Fruit fly (Drosophila melanogaster) whole organism, prepupa: Measurements from ENCODE around the gene Ir100a.
A peak's percentile ranks its signal among the peaks of the same experiment; 100 is the strongest.

Source experiments
- CG10631 ChIP-seq: fragments of 200-800 bp; sonication (Bioruptor generic); optimal IDR thresholded peaks from 2 replicates; lab custom pipeline; 2016; ENCODE audit warnings: missing biosample characterization, missing genetic modification characterization
- CG10669 ChIP-seq: fragments of 200-800 bp; sonication (Bioruptor generic); optimal IDR thresholded peaks from 3 replicates; lab custom pipeline; 2018; ENCODE audit warnings: missing biosample characterization, mild to moderate bottlenecking, missing genetic modification characterization, moderate library complexity
- CG11762 ChIP-seq: fragments of 200-800 bp; sonication (Bioruptor generic); optimal IDR thresholded peaks from 3 replicates; lab custom pipeline; 2016; ENCODE audit warnings: missing biosample characterization, missing genetic modification characterization; ENCODE audit not compliant: insufficient read depth
- CG15336 ChIP-seq: fragments of 200-800 bp; sonication (Bioruptor generic); IDR thresholded peaks from 2 replicates; pipeline ENCODE4 v1.3.6; 2022; ENCODE audit warnings: missing biosample characterization, missing genetic modification characterization
- CG1621 ChIP-seq: fragments of 200-800 bp; sonication (Bioruptor generic); optimal IDR thresholded peaks from 3 replicates; lab custom pipeline; 2018; ENCODE audit warnings: missing biosample characterization, mild to moderate bottlenecking, missing genetic modification characterization
- CG16779 ChIP-seq: fragments of 200-800 bp; sonication (Bioruptor generic); optimal IDR thresholded peaks from 3 replicates; lab custom pipeline; 2017; ENCODE audit warnings: missing biosample characterization, mild to moderate bottlenecking, missing genetic modification characterization
- CG3032 ChIP-seq: fragments of 200-800 bp; optimal IDR thresholded peaks from 2 replicates; lab custom pipeline; 2019; ENCODE audit warnings: missing biosample characterization, mild to moderate bottlenecking, missing genetic modification characterization, moderate library complexity
- CG31627 ChIP-seq: fragments of 200-800 bp; sonication (Bioruptor generic); optimal IDR thresholded peaks from 3 replicates; lab custom pipeline; 2016; ENCODE audit warnings: missing biosample characterization, missing genetic modification characterization
- CG32006 ChIP-seq: fragments of 200-800 bp; sonication (Bioruptor generic); optimal IDR thresholded peaks from 3 replicates; lab custom pipeline; 2017; ENCODE audit warnings: missing biosample characterization, mild to moderate bottlenecking, missing genetic modification characterization
- CG34406 ChIP-seq: fragments of 200-800 bp; sonication (Bioruptor generic); optimal IDR thresholded peaks from 3 replicates; lab custom pipeline; 2016; ENCODE audit warnings: missing biosample characterization, missing genetic modification characterization
- CG3919 ChIP-seq: fragments of 200-800 bp; sonication (Bioruptor generic); optimal IDR thresholded peaks from 3 replicates; lab custom pipeline; 2016; ENCODE audit warnings: missing biosample characterization, missing genetic modification characterization
- CG4318 ChIP-seq: fragments of 200-800 bp; sonication (Bioruptor generic); optimal IDR thresholded peaks from 3 replicates; lab custom pipeline; 2017; ENCODE audit warnings: missing biosample characterization, mild to moderate bottlenecking, missing genetic modification characterization
- CG6163 ChIP-seq: fragments of 200-800 bp; sonication (Bioruptor generic); IDR thresholded peaks from 3 replicates; pipeline ENCODE4 v1.3.6; 2022; ENCODE audit warnings: missing biosample characterization, missing genetic modification characterization
- CG6276 ChIP-seq: fragments of 200-800 bp; sonication (Bioruptor generic); optimal IDR thresholded peaks from 2 replicates; lab custom pipeline; 2017; ENCODE audit warnings: missing biosample characterization, mild to moderate bottlenecking, missing genetic modification characterization
- CG6808 ChIP-seq: fragments of 200-800 bp; sonication (Bioruptor generic); optimal IDR thresholded peaks from 3 replicates; lab custom pipeline; 2017; ENCODE audit warnings: missing biosample characterization, missing genetic modification characterization, mild to moderate bottlenecking, moderate library complexity, missing genetic modification reagents
- CG7368 ChIP-seq: fragments of 200-800 bp; sonication (Bioruptor generic); optimal IDR thresholded peaks from 3 replicates; lab custom pipeline; 2016; ENCODE audit warnings: missing biosample characterization, missing genetic modification characterization
- CG8119 ChIP-seq: fragments of 200-800 bp; sonication (Bioruptor generic); IDR thresholded peaks from 3 replicates; pipeline ENCODE4 v1.3.6; 2022; ENCODE audit warnings: missing biosample characterization, missing genetic modification characterization
- CG8319 ChIP-seq: fragments of 200-800 bp; sonication (Bioruptor generic); optimal IDR thresholded peaks from 3 replicates; lab custom pipeline; 2016; ENCODE audit warnings: missing biosample characterization, missing genetic modification characterization
- Eip75B ChIP-seq: fragments of 200-800 bp; sonication (Bioruptor generic); optimal IDR thresholded peaks from 3 replicates; lab custom pipeline; 2016; ENCODE audit warnings: missing biosample characterization, missing genetic modification characterization
- Eip93F ChIP-seq: fragments of 200-800 bp; sonication (Bioruptor generic); optimal IDR thresholded peaks from 2 replicates; lab custom pipeline; 2016; ENCODE audit warnings: missing biosample characterization, mild to moderate bottlenecking, missing genetic modification characterization
- Ets21C ChIP-seq: fragments of 200-800 bp; sonication (Bioruptor generic); optimal IDR thresholded peaks from 3 replicates; lab custom pipeline; 2016; ENCODE audit warnings: missing biosample characterization, missing genetic modification characterization
- Ets96B ChIP-seq: fragments of 200-800 bp; optimal IDR thresholded peaks from 2 replicates; lab custom pipeline; 2019; ENCODE audit warnings: missing biosample characterization, mild to moderate bottlenecking, missing genetic modification characterization, moderate library complexity
- Gug ChIP-seq: fragments of 200-800 bp; sonication (Bioruptor generic); IDR thresholded peaks from 2 replicates; pipeline ENCODE4 v1.3.6; 2022; ENCODE audit warnings: missing biosample characterization, missing genetic modification characterization
- Hr38 ChIP-seq: sonication (Bioruptor generic); optimal IDR thresholded peaks from 2 replicates; lab custom pipeline; 2016; ENCODE audit warnings: missing biosample characterization, missing genetic modification characterization
- Hr39 ChIP-seq: fragments of 200-800 bp; sonication (Bioruptor generic); optimal IDR thresholded peaks from 2 replicates; lab custom pipeline; 2016; ENCODE audit warnings: missing biosample characterization, missing genetic modification characterization
- Hr4 ChIP-seq: fragments of 200-800 bp; sonication (Bioruptor generic); optimal IDR thresholded peaks from 3 replicates; lab custom pipeline; 2016; ENCODE audit warnings: missing biosample characterization, missing genetic modification characterization
- Lpt ChIP-seq: fragments of 200-800 bp; sonication (Bioruptor generic); optimal IDR thresholded peaks from 3 replicates; lab custom pipeline; 2016; ENCODE audit warnings: missing biosample characterization, missing genetic modification characterization
- Met ChIP-seq: fragments of 200-800 bp; sonication (Bioruptor generic); optimal IDR thresholded peaks from 3 replicates; lab custom pipeline; 2016; ENCODE audit warnings: missing biosample characterization, missing genetic modification characterization
- OdsH ChIP-seq: fragments of 200-800 bp; sonication (Bioruptor generic); optimal IDR thresholded peaks from 3 replicates; lab custom pipeline; 2016; ENCODE audit warnings: missing biosample characterization, missing genetic modification characterization
- Sox102F ChIP-seq: fragments of 200-800 bp; sonication (Bioruptor generic); optimal IDR thresholded peaks from 2 replicates; lab custom pipeline; 2016; ENCODE audit warnings: missing biosample characterization, mild to moderate bottlenecking, missing genetic modification characterization
- dac ChIP-seq: fragments of 200-800 bp; sonication (Bioruptor generic); optimal IDR thresholded peaks from 2 replicates; lab custom pipeline; 2017; ENCODE audit warnings: missing biosample characterization, mild to moderate bottlenecking, missing genetic modification characterization
- eg ChIP-seq: fragments of 200-800 bp; sonication (Bioruptor generic); IDR thresholded peaks from 3 replicates; pipeline ENCODE4 v1.3.6; 2022; ENCODE audit warnings: missing biosample characterization, missing genetic modification characterization
- esn ChIP-seq: fragments of 200-800 bp; sonication (Bioruptor generic); optimal IDR thresholded peaks from 2 replicates; lab custom pipeline; 2016; ENCODE audit warnings: missing biosample characterization, mild to moderate bottlenecking, missing genetic modification characterization, moderate library complexity
- fd85E ChIP-seq: fragments of 200-800 bp; sonication (Bioruptor generic); optimal IDR thresholded peaks from 3 replicates; lab custom pipeline; 2016; ENCODE audit warnings: missing biosample characterization, missing genetic modification characterization
- fkh ChIP-seq: fragments of 200-800 bp; sonication (Bioruptor generic); optimal IDR thresholded peaks from 3 replicates; lab custom pipeline; 2017; ENCODE audit warnings: missing biosample characterization, mild to moderate bottlenecking, missing genetic modification characterization, moderate library complexity
- net ChIP-seq: fragments of 200-800 bp; sonication (Bioruptor generic); optimal IDR thresholded peaks from 3 replicates; lab custom pipeline; 2016; ENCODE audit warnings: missing biosample characterization, missing genetic modification characterization
- pdm3 ChIP-seq: fragments of 200-800 bp; sonication (Bioruptor generic); optimal IDR thresholded peaks from 3 replicates; lab custom pipeline; 2016; ENCODE audit warnings: missing biosample characterization, missing genetic modification characterization
- salr ChIP-seq, 2 experiments: fragments of 200-800 bp; sonication (Bioruptor generic); optimal IDR thresholded peaks; 3 replicates each; lab custom pipeline; 2016 to 2018; ENCODE audit warnings: missing biosample characterization in 2 of 2, missing genetic modification characterization in 2 of 2, mild to moderate bottlenecking in 1 of 2
- ss ChIP-seq, 2 experiments: fragments of 200-800 bp; sonication (Bioruptor generic); optimal IDR thresholded peaks; 2 replicates in 1 of 2; 3 replicates in 1 of 2; lab custom pipeline; 2017 to 2018; ENCODE audit warnings: mild to moderate bottlenecking in 2 of 2, missing biosample characterization in 2 of 2, missing genetic modification characterization in 2 of 2, moderate library complexity in 1 of 2
- topi ChIP-seq: fragments of 200-800 bp; sonication (Bioruptor generic); optimal IDR thresholded peaks from 3 replicates; lab custom pipeline; 2016; ENCODE audit warnings: missing biosample characterization, missing genetic modification characterization
- vri ChIP-seq: fragments of 200-800 bp; sonication (Bioruptor generic); optimal IDR thresholded peaks from 3 replicates; lab custom pipeline; 2016; ENCODE audit warnings: missing biosample characterization, mild to moderate bottlenecking, missing genetic modification characterization

Gene Ir100a

DNA sequence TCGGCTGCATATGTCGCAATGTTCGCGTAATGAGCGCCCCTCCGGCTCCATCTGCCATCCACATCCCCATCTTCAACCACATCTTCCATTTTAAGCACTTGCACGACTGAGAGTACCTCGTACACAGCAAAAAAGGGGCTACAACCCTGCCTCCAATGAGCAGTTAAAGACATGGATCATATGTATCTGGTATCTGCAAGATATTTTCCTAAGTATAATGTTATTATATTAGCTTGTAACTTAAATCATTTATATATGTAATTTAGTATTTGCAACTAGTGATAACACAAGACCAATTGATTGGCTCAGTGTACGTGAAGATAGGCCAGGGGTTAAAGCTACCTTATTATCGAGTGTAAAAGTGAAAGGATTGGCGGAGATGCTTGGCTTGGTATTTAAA, 38.1 kb upstream of the Ir100a start (continued):
- peak; percentile 80; the same call in 2 of the 3 replicates for TF ChIP-seq CG6163 (GFP tag; lab: Robert Waterston, UW)
- peak; percentile 68 for TF ChIP-seq CG11762 (GFP tag; lab: Kevin White, UChicago)
- no peak for TF ChIP-seq Hr38 (GFP tag; lab: Kevin White, UChicago)
- TF ChIP-seq CG3032, result peak; percentile 69
- no peak for TF ChIP-seq vri
- no peak for TF ChIP-seq fkh (GFP tag; lab: Kevin White, UChicago)
- no peak for TF ChIP-seq Hr39 (GFP tag; lab: Kevin White, UChicago)
- TF ChIP-seq dac, result peak; percentile 35
- peak; percentile 24 for TF ChIP-seq Sox102F (GFP tag; lab: Kevin White, UChicago)
- TF ChIP-seq CG8119 (GFP tag; lab: Robert Waterston, UW), result peak; percentile 67; the same call in 2 of the 3 replicates
- TF ChIP-seq pdm3, result peak; percentile 68
- TF ChIP-seq CG7368 (GFP tag; lab: Kevin White, UChicago), result peak; percentile 54
- TF ChIP-seq fd85E (GFP tag; lab: Kevin White, UChicago), result no peak
- peak; percentile 57 for TF ChIP-seq CG6808
- peak; percentile 75 for TF ChIP-seq OdsH
- no peak for TF ChIP-seq CG31627
- peak; percentile 45 for TF ChIP-seq CG4318 (GFP tag; lab: Kevin White, UChicago)
- peak; percentile 84 for TF ChIP-seq Hr4 (GFP tag; lab: Kevin White, UChicago)
- TF ChIP-seq Met, result no peak
- TF ChIP-seq Ets21C (GFP tag; lab: Kevin White, UChicago), result no peak
- peak; percentile 81 for TF ChIP-seq CG32006 (GFP tag; lab: Kevin White, UChicago)
- peak; percentile 73 for TF ChIP-seq CG10669 (GFP tag; lab: Kevin White, UChicago)
- TF ChIP-seq Eip75B, result peak; percentile 59
- TF ChIP-seq CG10631 (GFP tag; lab: Kevin White, UChicago), result peak; percentile 68
- peak in 1 of 2 experiments; percentile 15 for TF ChIP-seq salr (GFP tag; optimal IDR thresholded peaks at IDR 0.05; lab: Kevin White, UChicago)
- peak; percentile 69 for TF ChIP-seq CG15336 (GFP tag; lab: Robert Waterston, UW)
- peak; percentile 31 for TF ChIP-seq CG8319 (GFP tag; lab: Kevin White, UChicago)
- peak; percentile 60 for TF ChIP-seq CG34406
- peak; percentile 67 for TF ChIP-seq net (GFP tag; lab: Kevin White, UChicago)
- TF ChIP-seq, all 60 proteins: peak for 45

DNA sequence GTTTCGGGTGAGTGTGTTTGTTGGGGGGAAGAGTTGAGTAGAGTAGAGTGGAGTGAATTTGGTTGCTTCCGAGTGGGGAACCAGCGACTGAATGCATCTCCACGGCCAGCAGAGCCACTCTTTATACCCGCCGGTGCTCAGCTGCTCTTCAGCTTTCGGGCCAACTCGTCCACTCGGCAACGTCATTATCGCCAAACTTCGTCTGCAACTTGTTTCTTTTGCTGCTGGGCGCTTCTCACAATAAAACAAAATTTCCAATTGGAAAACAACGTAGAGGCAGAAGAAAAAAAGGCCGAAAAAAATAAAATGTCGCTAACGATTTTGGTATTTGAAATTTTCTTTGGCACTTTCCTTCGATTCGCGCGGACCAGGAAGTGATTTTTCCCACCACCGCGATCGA, 36.1 kb upstream of the Ir100a start, which contains the start of gene CG2150:
CG2150 (minus strand) TSS at position 101 of the 400 bp plus-strand sequence.
- TF ChIP-seq dac, result no peak
- peak; percentile 48 for TF ChIP-seq CG6276
- 0 out of 2 replicates have a peak, but pooled peaks have one; percentile 19 for TF ChIP-seq CG15336 (GFP tag; lab: Robert Waterston, UW)
- TF ChIP-seq eg (GFP tag; lab: Robert Waterston, UW), result peak; percentile 36; the same call in 1 of the 3 replicates
- TF ChIP-seq CG3919 (GFP tag; lab: Kevin White, UChicago), result no peak
- TF ChIP-seq Ets21C (GFP tag; lab: Kevin White, UChicago), result no peak
- no peak for TF ChIP-seq Gug
- no peak for TF ChIP-seq Lpt
- TF ChIP-seq Eip93F (GFP tag; lab: Kevin White, UChicago), result no peak
- TF ChIP-seq ss (GFP tag; optimal IDR thresholded peaks at IDR 0.05; lab: Kevin White, UChicago), result no peak
- no peak for TF ChIP-seq CG34406
- no peak for TF ChIP-seq Met
- TF ChIP-seq esn (GFP tag; lab: Kevin White, UChicago), result no peak

DNA sequence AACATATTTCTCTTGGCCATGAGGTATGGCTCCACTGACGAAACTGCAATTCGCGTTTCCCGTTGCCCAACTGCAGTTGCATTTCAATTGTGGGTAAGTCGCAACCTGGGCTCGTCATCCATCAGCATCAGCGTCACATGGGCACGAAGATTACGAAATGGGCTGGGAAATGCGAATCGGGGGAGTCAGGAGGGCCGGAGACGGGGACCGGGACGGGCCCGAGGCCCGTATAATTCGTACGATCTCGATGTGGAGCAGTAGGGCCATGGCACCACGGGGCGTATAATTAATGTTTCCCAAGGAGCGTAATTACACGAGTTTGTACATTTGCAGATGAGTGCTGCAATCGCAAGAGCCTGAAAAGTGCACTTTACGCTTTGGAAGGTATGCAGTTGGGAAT, 35.6 kb upstream of the Ir100a start:
- TF ChIP-seq topi (GFP tag; lab: Kevin White, UChicago) (no peak), CG3032 (no peak), CG16779 (tag; lab: Kevin White, UChicago) (no peak), CG1621 (tag; lab: Kevin White, UChicago) (no peak), CG32006 (GFP tag; lab: Kevin White, UChicago) (no peak), Hr39 (GFP tag; lab: Kevin White, UChicago) (no peak), Ets96B (tag; lab: Kevin White, UChicago) (no peak), OdsH (no peak)
